Worm (Caenorhabditis elegans) whole organism, L4/young adult: Measurements from ENCODE around the gene D1005.4.

ENCODE experiments used
- W03F9.2 ChIP-seq: fragments of 150-350 bp; optimal IDR thresholded peaks from 2 replicates; lab custom pipeline; 2014; ENCODE audit warnings: missing biosample characterization, missing genetic modification characterization
- him-1 ChIP-seq: sonication (generic microtip); optimal IDR thresholded peaks from 2 replicates; lab custom pipeline; 2016; ENCODE audit warnings: missing genotype, missing genetic modification reagents, missing genetic modification characterization, missing compliant biosample characterization

DNA sequence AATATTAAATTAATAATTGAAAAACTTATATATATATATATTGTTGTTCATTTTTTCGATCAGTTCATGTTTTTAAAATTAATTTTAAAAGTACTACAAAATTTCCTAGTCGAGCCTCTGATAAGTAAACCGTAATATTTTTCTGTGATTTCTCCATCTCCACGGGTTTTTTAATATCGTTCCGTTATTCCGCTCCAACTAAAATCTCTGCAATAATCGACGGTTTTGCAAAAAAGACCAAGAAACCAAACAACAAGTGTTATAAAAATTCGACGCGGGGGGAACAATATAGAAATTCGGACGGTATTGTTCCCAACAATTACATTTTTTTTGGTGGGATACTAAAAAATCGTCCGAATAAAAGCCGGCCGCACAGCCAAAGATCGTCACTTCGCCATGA is 16.9 kb upstream of the D1005.4 start, which contains the start of gene F09E10.1:
- TF ChIP-seq him-1 (tag; lab: Kevin White, UChicago) (no peak), W03F9.2 (no peak)
